Worm (Caenorhabditis elegans) whole organism, L3 larva: Measurements from ENCODE around the gene T05G5.5.
A peak's percentile ranks its signal among the peaks of the same experiment; 100 is the strongest.

Experiments
- aly-2 ChIP-seq: fragments of 150-350 bp; optimal IDR thresholded peaks from 2 replicates; lab custom pipeline; 2014; ENCODE audit warnings: missing biosample characterization, missing genetic modification characterization
- ceh-16 ChIP-seq: sonication (generic microtip); optimal IDR thresholded peaks from 2 replicates; lab custom pipeline; 2017; ENCODE audit warnings: missing biosample characterization, missing genetic modification characterization
- daf-12 ChIP-seq: fragments of 150-350 bp; optimal IDR thresholded peaks from 2 replicates; lab custom pipeline; 2014; ENCODE audit warnings: missing biosample characterization, missing genetic modification reagents, missing genetic modification characterization
- egl-27 ChIP-seq: sonication (generic microtip); optimal IDR thresholded peaks from 4 replicates; lab custom pipeline; 2017; ENCODE audit warnings: missing biosample characterization, missing genetic modification reagents, missing genetic modification characterization
- egl-5 ChIP-seq: fragments of 150-350 bp; optimal IDR thresholded peaks from 2 replicates; lab custom pipeline; 2017; ENCODE audit warnings: missing biosample characterization, missing genetic modification reagents, missing genetic modification characterization, inconsistent platforms
- elt-2 ChIP-seq: sonication (generic microtip); optimal IDR thresholded peaks from 2 replicates; lab custom pipeline; 2016; ENCODE audit warnings: missing genetic modification reagents, mild to moderate bottlenecking, missing genetic modification characterization, missing compliant biosample characterization
- eor-1 ChIP-seq, 2 experiments: fragments of 150-350 bp; optimal IDR thresholded peaks; 2 replicates each; lab custom pipeline; 2014 to 2018; ENCODE audit warnings: missing biosample characterization in 2 of 2, missing genetic modification characterization in 2 of 2
- fkh-10 ChIP-seq: sonication (generic microtip); optimal IDR thresholded peaks from 2 replicates; lab custom pipeline; 2017; ENCODE audit warnings: missing biosample characterization, missing genetic modification reagents, missing genetic modification characterization
- fkh-2 ChIP-seq: fragments of 150-350 bp; optimal IDR thresholded peaks from 2 replicates; lab custom pipeline; 2014; ENCODE audit warnings: missing biosample characterization, missing genetic modification reagents, missing genetic modification characterization
- hmg-11 ChIP-seq: sonication (generic microtip); optimal IDR thresholded peaks from 2 replicates; lab custom pipeline; 2016; ENCODE audit warnings: missing genetic modification characterization, missing compliant biosample characterization
- lin-15B ChIP-seq: fragments of 150-350 bp; optimal IDR thresholded peaks from 2 replicates; lab custom pipeline; 2014; ENCODE audit warnings: missing biosample characterization, missing genetic modification characterization
- lin-39 ChIP-seq: fragments of 150-350 bp; optimal IDR thresholded peaks from 2 replicates; lab custom pipeline; 2018; ENCODE audit warnings: missing biosample characterization, missing genetic modification reagents, missing genetic modification characterization
- lsy-12 ChIP-seq: sonication (generic microtip); optimal IDR thresholded peaks from 2 replicates; lab custom pipeline; 2016; ENCODE audit warnings: mild to moderate bottlenecking, missing genetic modification characterization, missing compliant biosample characterization
- mml-1 ChIP-seq: fragments of 150-350 bp; sonication (generic microtip); optimal IDR thresholded peaks from 3 replicates; lab custom pipeline; 2014; ENCODE audit warnings: missing biosample characterization, missing genetic modification characterization
- nfya-1 ChIP-seq: sonication (generic microtip); optimal IDR thresholded peaks from 2 replicates; lab custom pipeline; 2017; ENCODE audit warnings: missing genetic modification characterization, mild to moderate bottlenecking, missing compliant biosample characterization, antibody characterized with exemption, moderate library complexity; ENCODE audit not compliant: insufficient read depth
- nhr-11 ChIP-seq: fragments of 150-350 bp; optimal IDR thresholded peaks from 2 replicates; lab custom pipeline; 2014; ENCODE audit warnings: missing biosample characterization, missing genetic modification characterization
- nhr-12 ChIP-seq: fragments of 150-350 bp; optimal IDR thresholded peaks from 2 replicates; lab custom pipeline; 2014; ENCODE audit warnings: missing biosample characterization, missing genetic modification characterization
- nhr-23 ChIP-seq: fragments of 150-350 bp; optimal IDR thresholded peaks from 2 replicates; lab custom pipeline; 2014; ENCODE audit warnings: missing biosample characterization, missing genetic modification reagents, missing genetic modification characterization
- nhr-237 ChIP-seq: fragments of 150-350 bp; optimal IDR thresholded peaks from 2 replicates; lab custom pipeline; 2014; ENCODE audit warnings: missing biosample characterization, missing genetic modification characterization
- nhr-25 ChIP-seq: sonication (generic microtip); optimal IDR thresholded peaks from 2 replicates; lab custom pipeline; 2017; ENCODE audit warnings: missing biosample characterization, missing genetic modification characterization
- nhr-28 ChIP-seq: fragments of 150-350 bp; optimal IDR thresholded peaks from 2 replicates; lab custom pipeline; 2014; ENCODE audit warnings: missing biosample characterization, missing genetic modification characterization
- nhr-67 ChIP-seq: fragments of 150-350 bp; optimal IDR thresholded peaks from 2 replicates; lab custom pipeline; 2014; ENCODE audit warnings: missing biosample characterization, missing genetic modification characterization
- nhr-76 ChIP-seq: fragments of 150-350 bp; sonication (generic microtip); optimal IDR thresholded peaks from 5 replicates; lab custom pipeline; 2014; ENCODE audit warnings: missing biosample characterization, missing genetic modification characterization
- pha-4 ChIP-seq: fragments of 150-350 bp; optimal IDR thresholded peaks from 2 replicates; lab custom pipeline; 2014; ENCODE audit warnings: missing biosample characterization, missing genetic modification reagents, missing genetic modification characterization
- sea-2 ChIP-seq: fragments of 150-350 bp; sonication (generic microtip); optimal IDR thresholded peaks from 4 replicates; lab custom pipeline; 2014; ENCODE audit warnings: missing biosample characterization, missing genetic modification reagents, missing genetic modification characterization
- skn-1 ChIP-seq: fragments of 150-350 bp; optimal IDR thresholded peaks from 2 replicates; lab custom pipeline; 2014; ENCODE audit warnings: missing biosample characterization, missing genetic modification characterization
- unc-62 ChIP-seq: fragments of 150-350 bp; sonication (generic microtip); optimal IDR thresholded peaks from 4 replicates; lab custom pipeline; 2014; ENCODE audit warnings: missing biosample characterization, missing genetic modification reagents, missing genetic modification characterization
- ztf-11 ChIP-seq: fragments of 150-350 bp; optimal IDR thresholded peaks from 2 replicates; lab custom pipeline; 2014; ENCODE audit warnings: missing biosample characterization, missing genetic modification characterization
- ztf-4 ChIP-seq: fragments of 150-350 bp; optimal IDR thresholded peaks from 2 replicates; lab custom pipeline; 2014; ENCODE audit warnings: missing biosample characterization, missing genetic modification characterization

Gene T05G5.5

DNA sequence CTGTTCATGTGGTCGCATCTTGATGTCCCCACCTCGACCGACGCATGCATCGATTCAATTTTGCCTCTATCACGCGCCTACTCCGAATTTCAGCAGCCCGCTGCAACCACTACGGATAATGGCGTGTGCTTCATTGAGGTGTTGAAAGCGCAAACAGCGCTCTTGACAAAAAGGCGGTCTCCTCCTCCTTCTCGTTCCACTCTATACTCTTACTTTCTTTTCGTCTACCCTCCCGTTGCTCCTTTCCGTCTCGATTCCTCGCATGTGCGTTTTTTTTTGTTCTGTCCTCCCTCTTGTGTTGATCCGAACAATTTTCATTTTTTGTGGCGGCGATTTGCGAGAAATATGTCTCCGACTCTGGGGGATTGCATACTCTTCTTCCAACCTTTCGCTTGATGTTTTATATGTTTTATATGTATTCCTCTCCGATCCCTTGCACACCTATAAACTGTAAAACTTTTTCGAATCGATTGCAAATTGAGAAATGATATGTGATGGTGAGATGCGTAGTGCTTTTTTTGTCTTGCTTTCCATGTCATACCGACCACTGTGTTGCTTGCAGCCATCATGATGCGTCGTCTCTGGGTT lies 48.5 kb downstream of the T05G5.5 start:
- TF ChIP-seq fkh-2 (tag; lab: Kevin White, UChicago) (no peak), lin-15B (tag; lab: Kevin White, UChicago) (no peak), nhr-76 (tag; lab: Kevin White, UChicago) (no peak), lsy-12 (tag; lab: Kevin White, UChicago) (no peak), aly-2 (tag; lab: Kevin White, UChicago) (no peak), ztf-11 (tag; lab: Kevin White, UChicago) (no peak), nhr-237 (no peak), skn-1 (tag; lab: Kevin White, UChicago) (no peak), nhr-25 (no peak), egl-5 (no peak), egl-27 (no peak), fkh-10 (GFP tag; lab: Kevin White, UChicago) (no peak), ztf-4 (tag; lab: Kevin White, UChicago) (no peak), hmg-11 (tag; lab: Kevin White, UChicago) (peak; percentile 28), lin-39 (no peak), nhr-11 (no peak), pha-4 (tag; lab: Kevin White, UChicago) (peak; percentile 68), daf-12 (no peak), eor-1 (tag; optimal IDR thresholded peaks at IDR 0.05; lab: Kevin White, UChicago) (no peak), sea-2 (GFP tag; lab: Kevin White, UChicago) (no peak), nhr-28 (tag; lab: Kevin White, UChicago) (no peak), elt-2 (tag; lab: Kevin White, UChicago) (peak; percentile 6), unc-62 (peak; percentile 6), ceh-16 (tag; lab: Kevin White, UChicago) (no peak), nhr-67 (tag; lab: Kevin White, UChicago) (no peak), mml-1 (tag; lab: Kevin White, UChicago) (no peak), nhr-12 (tag; lab: Kevin White, UChicago) (no peak), nfya-1 (tag; lab: Kevin White, UChicago) (peak; percentile 3)

DNA sequence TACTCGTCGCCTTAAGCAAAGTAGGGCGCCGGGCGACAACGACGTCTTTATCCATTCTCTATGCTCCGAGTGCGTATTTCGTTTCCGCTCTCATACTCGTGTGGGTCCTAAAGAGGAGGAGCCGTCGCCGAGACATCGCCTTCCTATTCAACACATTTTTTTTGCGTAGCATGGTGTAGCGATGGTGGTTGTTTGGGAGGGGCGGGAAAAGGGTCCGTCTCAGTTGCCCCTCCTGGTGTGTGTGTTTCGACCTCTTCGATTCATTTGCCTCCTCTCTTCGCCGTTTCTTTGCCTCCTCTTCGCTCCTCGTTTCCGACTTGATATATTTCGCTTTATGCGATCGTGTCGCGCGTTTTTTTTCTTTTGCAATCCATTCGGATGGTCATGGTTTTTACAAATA lies 49.4 kb downstream of the T05G5.5 start:
- TF ChIP-seq fkh-10 (GFP tag; lab: Kevin White, UChicago), result peak; percentile 22
- no peak for TF ChIP-seq lin-15B (tag; lab: Kevin White, UChicago)
- TF ChIP-seq, all 47 proteins: peak for 1

DNA sequence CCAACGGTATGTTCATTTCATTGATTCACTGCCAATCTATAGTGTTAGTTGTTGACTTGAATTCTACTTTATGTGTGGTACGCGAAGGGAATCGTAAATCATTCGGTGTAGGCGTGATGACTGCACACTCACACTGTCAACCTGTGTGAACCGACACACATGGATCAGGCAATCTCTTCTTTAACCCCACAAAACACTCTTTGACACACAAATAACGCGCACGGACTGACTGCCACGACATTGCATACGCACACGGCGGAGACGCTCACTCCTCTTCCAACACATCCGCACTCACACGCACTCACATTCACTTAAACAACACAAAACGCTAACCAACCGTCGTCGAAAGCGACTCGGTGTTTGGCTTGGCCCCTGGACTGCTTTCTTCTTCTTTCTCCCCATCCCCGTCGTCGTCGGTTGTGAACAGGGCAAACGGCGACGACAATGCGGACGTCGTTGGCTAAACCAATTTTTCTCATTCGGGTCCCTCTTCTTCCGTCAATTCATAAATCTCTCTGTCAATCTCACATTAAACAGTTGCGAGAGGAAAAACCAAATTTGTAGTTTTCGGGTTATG lies 51.0 kb downstream of the T05G5.5 start:
- TF ChIP-seq lin-39 (peak; percentile 60), ztf-4 (tag; lab: Kevin White, UChicago) (no peak), eor-1 (tag; optimal IDR thresholded peaks at IDR 0.05; lab: Kevin White, UChicago) (no peak), nhr-23 (peak; percentile 15), nfya-1 (tag; lab: Kevin White, UChicago) (peak; percentile 15)
- TF ChIP-seq, all 47 proteins: peak for 3
